Worm (Caenorhabditis elegans): ENCODE measurements around the gene Y50D4A.4.

Y50D4A.4 gene

ce11 chrV:1195995-1196394, at the start of gene Y50D4A.4, which contains the start of gene wrb-1 (continued):
- no peak for TF ChIP-seq F52B5.7 (tag; optimal IDR thresholded peaks at IDR 0.05)
- TF ChIP-seq rec-8 (tag; optimal IDR thresholded peaks at IDR 0.05) = no peak
- TF ChIP-seq ceh-100 (GFP tag; IDR thresholded peaks at IDR 0.05) = peak; percentile 74
- TF ChIP-seq F10E7.11 (tag; optimal IDR thresholded peaks at IDR 0.05) = no peak
- TF ChIP-seq let-526 (GFP tag; IDR thresholded peaks at IDR 0.05) = no peak
- TF ChIP-seq nfya-2 (GFP tag; IDR thresholded peaks at IDR 0.05) = no peak
- no peak for TF ChIP-seq ztf-18 (tag; optimal IDR thresholded peaks at IDR 0.05)
- no peak for TF ChIP-seq sea-2 (GFP tag; IDR thresholded peaks at IDR 0.05)
- TF ChIP-seq attf-5 (GFP tag; optimal IDR thresholded peaks at IDR 0.05) = peak; percentile 91
- TF ChIP-seq efl-1 (GFP tag; optimal IDR thresholded peaks at IDR 0.05) = peak; percentile 11
- TF ChIP-seq dox-1 (GFP tag; IDR thresholded peaks at IDR 0.05) = no peak
- TF ChIP-seq ztf-6 (GFP tag; IDR thresholded peaks at IDR 0.05) = no peak
- no peak for TF ChIP-seq hsf-1 (GFP tag; IDR thresholded peaks at IDR 0.05)
- no peak for TF ChIP-seq zim-3 (tag; optimal IDR thresholded peaks at IDR 0.05)
- TF ChIP-seq mcd-1 (GFP tag; IDR thresholded peaks at IDR 0.05) = peak; percentile 57
- TF ChIP-seq atf-7 (tag; optimal IDR thresholded peaks at IDR 0.05) = no peak
- no peak for TF ChIP-seq mes-4 (tag; optimal IDR thresholded peaks at IDR 0.05)
- TF ChIP-seq pha-4 (tag; optimal IDR thresholded peaks at IDR 0.05) = no peak
- TF ChIP-seq hlh-26 (GFP tag; conservative IDR thresholded peaks at IDR 0.05) = no peak
- no peak for TF ChIP-seq snpc-1.1 (tag; optimal IDR thresholded peaks at IDR 0.05; ENCODE audit: insufficient read depth)
- peak; percentile 12 for TF ChIP-seq snpc-3.4 (tag; optimal IDR thresholded peaks at IDR 0.05)
- TF ChIP-seq snpc-1.3 (tag; optimal IDR thresholded peaks at IDR 0.05; ENCODE audit: insufficient read depth) = no peak
- TF ChIP-seq T07F8.4 (tag; optimal IDR thresholded peaks at IDR 0.05) = no peak
- no peak for TF ChIP-seq attf-6 (GFP tag; IDR thresholded peaks at IDR 0.05)
- TF ChIP-seq nhr-90 (tag; optimal IDR thresholded peaks at IDR 0.05) = no peak
- TF ChIP-seq ceh-58 (GFP tag; IDR thresholded peaks at IDR 0.05) = no peak
- TF ChIP-seq K11D2.4 (GFP tag; IDR thresholded peaks at IDR 0.05) = no peak
- no peak for TF ChIP-seq ccch-3 (GFP tag; optimal IDR thresholded peaks at IDR 0.05)
- TF ChIP-seq attf-3 (GFP tag; conservative IDR thresholded peaks at IDR 0.05) = peak; percentile 94
- TF ChIP-seq F57C9.4 (tag; optimal IDR thresholded peaks at IDR 0.05) = no peak
- TF ChIP-seq mel-28 (tag; optimal IDR thresholded peaks at IDR 0.05; ENCODE audit: borderline replicate concordance) = no peak
- TF ChIP-seq bed-1 (GFP tag; IDR thresholded peaks at IDR 0.05) = no peak
- TF ChIP-seq mxl-1 (tag; optimal IDR thresholded peaks at IDR 0.05) = no peak
- no peak for TF ChIP-seq D2030.7 (GFP tag; IDR thresholded peaks at IDR 0.05)
- no peak for TF ChIP-seq ceh-40 (GFP tag; IDR thresholded peaks at IDR 0.05)
- peak; percentile 4 for TF ChIP-seq athp-1 (tag; optimal IDR thresholded peaks at IDR 0.05)
- TF ChIP-seq ama-1 (optimal IDR thresholded peaks at IDR 0.05) = no peak
- no peak for TF ChIP-seq ama-1 (GFP tag; optimal IDR thresholded peaks at IDR 0.05)
- TF ChIP-seq zfh-2 (GFP tag; conservative IDR thresholded peaks at IDR 0.05) = no peak
- TF ChIP-seq somi-1 (GFP tag; optimal IDR thresholded peaks at IDR 0.05) = no peak
- no peak for TF ChIP-seq nfyb-1 (GFP tag; IDR thresholded peaks at IDR 0.05)
- TF ChIP-seq egl-18 (GFP tag; IDR thresholded peaks at IDR 0.05) = no peak
- no peak for TF ChIP-seq nfya-1 (tag; optimal IDR thresholded peaks at IDR 0.05; ENCODE audit: borderline replicate concordance, insufficient read depth)
- TF ChIP-seq Y95B8A.8 (GFP tag; IDR thresholded peaks at IDR 0.05) = no peak
- TF ChIP-seq madf-10 (tag; optimal IDR thresholded peaks at IDR 0.05) = no peak
- TF ChIP-seq cebp-1 (GFP tag; IDR thresholded peaks at IDR 0.05) = no peak
- TF ChIP-seq cebp-1 (tag; optimal IDR thresholded peaks at IDR 0.05) = peak; percentile 19
- no peak for TF ChIP-seq rpc-1 (optimal IDR thresholded peaks at IDR 0.05)
- no peak for TF ChIP-seq rpc-1 (tag; optimal IDR thresholded peaks at IDR 0.05)
- no peak for TF ChIP-seq F22D6.2 (tag; optimal IDR thresholded peaks at IDR 0.05)
- no peak for TF ChIP-seq hmg-1.2 (GFP tag; IDR thresholded peaks at IDR 0.05)

Measured in whole organism, young adult.